Fruit fly (Drosophila melanogaster) whole organism, embryonic: Measurements from ENCODE around the gene Gale.

Source experiments
- ATbp ChIP-seq: fragments of 200-800 bp; sonication (Bioruptor generic); optimal IDR thresholded peaks from 2 replicates; lab custom pipeline; 2017; ENCODE audit warnings: missing biosample characterization, mild to moderate bottlenecking, missing genetic modification characterization, missing genetic modification reagents
- Atf3 ChIP-seq: fragments of 200-800 bp; sonication (Bioruptor generic); optimal IDR thresholded peaks from 3 replicates; lab custom pipeline; 2016; ENCODE audit warnings: missing biosample characterization, missing genetic modification characterization
- CG10267 ChIP-seq: fragments of 200-800 bp; sonication (Bioruptor generic); optimal IDR thresholded peaks from 2 replicates; lab custom pipeline; 2018; ENCODE audit warnings: missing biosample characterization, mild to moderate bottlenecking, missing genetic modification characterization, moderate library complexity
- CG10565 ChIP-seq: fragments of 200-800 bp; sonication (Bioruptor generic); optimal IDR thresholded peaks from 3 replicates; lab custom pipeline; 2016; ENCODE audit warnings: missing biosample characterization, mild to moderate bottlenecking, missing genetic modification characterization
- CG11456 ChIP-seq: fragments of 200-800 bp; sonication (Bioruptor generic); IDR thresholded peaks from 3 replicates; pipeline ENCODE4 v1.3.6; 2022; ENCODE audit warnings: missing biosample characterization, missing genetic modification characterization
- CG12219 ChIP-seq: fragments of 200-800 bp; sonication (Bioruptor generic); optimal IDR thresholded peaks from 3 replicates; lab custom pipeline; 2018; ENCODE audit warnings: missing biosample characterization, mild to moderate bottlenecking, missing genetic modification characterization
- CG12769 ChIP-seq: fragments of 200-800 bp; sonication (Bioruptor generic); optimal IDR thresholded peaks from 2 replicates; lab custom pipeline; 2019; ENCODE audit warnings: missing biosample characterization, mild to moderate bottlenecking, missing genetic modification characterization, moderate library complexity
- CG14050 ChIP-seq: fragments of 200-800 bp; sonication (Bioruptor generic); IDR thresholded peaks from 3 replicates; pipeline ENCODE4 v1.3.6; 2022; ENCODE audit warnings: missing biosample characterization, missing genetic modification characterization
- CG14667 ChIP-seq: fragments of 200-800 bp; sonication (Bioruptor generic); IDR thresholded peaks from 2 replicates; pipeline ENCODE4 v1.3.6; 2022; ENCODE audit warnings: missing biosample characterization, missing genetic modification characterization
- CG17361 ChIP-seq: fragments of 200-800 bp; sonication (Bioruptor generic); IDR thresholded peaks from 3 replicates; pipeline ENCODE4 v1.3.6; 2022; ENCODE audit warnings: missing biosample characterization, missing genetic modification characterization
- CG18476 ChIP-seq: fragments of 200-800 bp; sonication (Bioruptor generic); optimal IDR thresholded peaks from 2 replicates; lab custom pipeline; 2016; ENCODE audit warnings: missing biosample characterization, mild to moderate bottlenecking, missing genetic modification characterization
- CG2712 ChIP-seq: fragments of 200-800 bp; optimal IDR thresholded peaks from 3 replicates; lab custom pipeline; 2019; ENCODE audit warnings: missing biosample characterization, mild to moderate bottlenecking, missing genetic modification characterization, moderate library complexity
- CG31365 ChIP-seq: fragments of 200-800 bp; sonication (Bioruptor generic); optimal IDR thresholded peaks from 2 replicates; lab custom pipeline; 2018; ENCODE audit warnings: missing biosample characterization, mild to moderate bottlenecking, missing genetic modification characterization
- CG34422 ChIP-seq: fragments of 200-800 bp; sonication (Bioruptor generic); IDR thresholded peaks from 3 replicates; pipeline ENCODE4 v1.3.6; 2022; ENCODE audit warnings: missing biosample characterization, missing genetic modification characterization
- CG6683 ChIP-seq: fragments of 200-800 bp; sonication (Bioruptor generic); optimal IDR thresholded peaks from 2 replicates; lab custom pipeline; 2017; ENCODE audit warnings: missing biosample characterization, mild to moderate bottlenecking, missing genetic modification characterization, missing genetic modification reagents
- CG6765 ChIP-seq: fragments of 200-800 bp; sonication (Bioruptor generic); optimal IDR thresholded peaks from 3 replicates; lab custom pipeline; 2017; ENCODE audit warnings: missing biosample characterization, mild to moderate bottlenecking, missing genetic modification characterization
- CG7271 ChIP-seq: fragments of 200-800 bp; sonication (Bioruptor generic); optimal IDR thresholded peaks from 2 replicates; lab custom pipeline; 2018; ENCODE audit warnings: missing biosample characterization, mild to moderate bottlenecking, missing genetic modification characterization, moderate library complexity
- CG9215 ChIP-seq: fragments of 200-800 bp; sonication (Bioruptor generic); IDR thresholded peaks from 2 replicates; pipeline ENCODE4 v1.3.6; 2022; ENCODE audit warnings: missing biosample characterization, missing genetic modification characterization
- Chrac-16 ChIP-seq: fragments of 200-800 bp; sonication (Bioruptor generic); optimal IDR thresholded peaks from 3 replicates; lab custom pipeline; 2016; ENCODE audit warnings: missing biosample characterization, missing genetic modification characterization
- HmgZ ChIP-seq: fragments of 200-800 bp; sonication (Bioruptor generic); optimal IDR thresholded peaks from 2 replicates; lab custom pipeline; 2018; ENCODE audit warnings: missing biosample characterization, mild to moderate bottlenecking, missing genetic modification characterization
- Hr39 ChIP-seq: fragments of >200 bp; optimal IDR thresholded peaks from 2 replicates; lab custom pipeline; 2017
- Hr51 ChIP-seq, 2 experiments: fragments of 200-800 bp; sonication (Bioruptor generic); optimal IDR thresholded peaks; 2 replicates in 1 of 2; 3 replicates in 1 of 2; lab custom pipeline; 2016 to 2018; ENCODE audit warnings: missing biosample characterization in 2 of 2, missing genetic modification characterization in 2 of 2, mild to moderate bottlenecking in 1 of 2, moderate library complexity in 1 of 2
- Max ChIP-seq: fragments of 200-800 bp; sonication (Bioruptor generic); optimal IDR thresholded peaks from 2 replicates; lab custom pipeline; 2016; ENCODE audit warnings: missing biosample characterization, mild to moderate bottlenecking, missing genetic modification characterization
- Med ChIP-seq: fragments of 200-800 bp; sonication (Bioruptor generic); peaks from one replicate; lab custom pipeline; 2016; ENCODE audit warnings: missing biosample characterization, missing genetic modification characterization, mild to moderate bottlenecking, inconsistent platforms, moderate library complexity
- Meics ChIP-seq: fragments of 200-800 bp; sonication (Bioruptor generic); optimal IDR thresholded peaks from 2 replicates; lab custom pipeline; 2017; ENCODE audit warnings: missing biosample characterization, mild to moderate bottlenecking, missing genetic modification characterization
- Myb ChIP-seq: fragments of 200-800 bp; sonication (Bioruptor generic); optimal IDR thresholded peaks from 2 replicates; lab custom pipeline; 2016; ENCODE audit warnings: missing biosample characterization, missing genetic modification characterization
- Rfx ChIP-seq: fragments of 200-800 bp; sonication (Bioruptor generic); IDR thresholded peaks from 2 replicates; pipeline ENCODE4 v1.3.6; 2022; ENCODE audit warnings: missing biosample characterization, missing genetic modification characterization
- Six4 ChIP-seq: fragments of 200-800 bp; sonication (Bioruptor generic); optimal IDR thresholded peaks from 2 replicates; lab custom pipeline; 2016; ENCODE audit warnings: missing biosample characterization, missing genetic modification characterization
- Xbp1 ChIP-seq: fragments of 200-800 bp; sonication (Bioruptor generic); optimal IDR thresholded peaks from 3 replicates; lab custom pipeline; 2016; ENCODE audit warnings: missing biosample characterization, mild to moderate bottlenecking, missing genetic modification characterization
- bcd ChIP-seq: fragments of 200-800 bp; sonication (Bioruptor generic); optimal IDR thresholded peaks from 2 replicates; lab custom pipeline; 2017; ENCODE audit warnings: missing biosample characterization, mild to moderate bottlenecking, missing genetic modification characterization
- btn ChIP-seq: fragments of 200-800 bp; sonication (Bioruptor generic); optimal IDR thresholded peaks from 2 replicates; lab custom pipeline; 2016; ENCODE audit warnings: missing biosample characterization, missing genetic modification characterization
- cg ChIP-seq: fragments of 200-800 bp; sonication (Bioruptor generic); optimal IDR thresholded peaks from 3 replicates; lab custom pipeline; 2019; ENCODE audit warnings: missing biosample characterization, mild to moderate bottlenecking, missing genetic modification characterization, moderate library complexity
- ci ChIP-seq: fragments of 200-800 bp; sonication (Bioruptor generic); IDR thresholded peaks from 3 replicates; pipeline ENCODE4 v1.3.6; 2022; ENCODE audit warnings: missing biosample characterization, missing genetic modification characterization
- danr ChIP-seq: fragments of 200-800 bp; sonication (Bioruptor generic); IDR thresholded peaks from 2 replicates; pipeline ENCODE4 v1.3.6; 2022; ENCODE audit warnings: missing biosample characterization, missing genetic modification characterization
- dysf ChIP-seq: fragments of 200-800 bp; sonication (Bioruptor generic); IDR thresholded peaks from 3 replicates; pipeline ENCODE4 v1.3.6; 2022; ENCODE audit warnings: missing biosample characterization, missing genetic modification characterization
- emc ChIP-seq: fragments of 200-800 bp; sonication (Bioruptor generic); optimal IDR thresholded peaks from 2 replicates; lab custom pipeline; 2016; ENCODE audit warnings: missing biosample characterization, missing genetic modification characterization
- grn ChIP-seq: fragments of 200-800 bp; sonication (Bioruptor generic); optimal IDR thresholded peaks from 3 replicates; lab custom pipeline; 2017; ENCODE audit warnings: missing biosample characterization, missing genetic modification characterization
- jigr1 ChIP-seq: fragments of 200-800 bp; sonication (Bioruptor generic); IDR thresholded peaks from 3 replicates; pipeline ENCODE4 v1.3.6; 2022; ENCODE audit warnings: missing biosample characterization, missing genetic modification characterization
- lab ChIP-seq: fragments of 200-800 bp; sonication (Bioruptor generic); optimal IDR thresholded peaks from 3 replicates; lab custom pipeline; 2017; ENCODE audit warnings: missing biosample characterization, missing genetic modification characterization, mild to moderate bottlenecking, moderate library complexity, missing genetic modification reagents
- lola ChIP-seq, 3 experiments: fragments of >200 bp in 2 of 3; fragments of 200-800 bp in 1 of 3; sonication (Bioruptor generic) in 1 of 3; optimal IDR thresholded peaks; 2 replicates each; lab custom pipeline; 2017 to 2019; ENCODE audit warnings: missing biosample characterization in 3 of 3, missing genetic modification characterization in 3 of 3, mild to moderate bottlenecking in 1 of 3, moderate library complexity in 1 of 3
- peb ChIP-seq: fragments of 200-800 bp; sonication (Bioruptor generic); IDR thresholded peaks from 2 replicates; pipeline ENCODE4 v1.3.6; 2022; ENCODE audit warnings: missing biosample characterization, missing genetic modification characterization
- pita ChIP-seq: fragments of 200-800 bp; sonication (Bioruptor generic); optimal IDR thresholded peaks from 2 replicates; lab custom pipeline; 2017; ENCODE audit warnings: missing biosample characterization, mild to moderate bottlenecking, missing genetic modification characterization
- salm ChIP-seq: fragments of 200-800 bp; sonication (Bioruptor generic); optimal IDR thresholded peaks from 2 replicates; lab custom pipeline; 2018; ENCODE audit warnings: missing biosample characterization, mild to moderate bottlenecking, missing genetic modification characterization
- sens ChIP-seq: fragments of 200-800 bp; sonication (Bioruptor generic); peaks from one replicate; lab custom pipeline; 2016; ENCODE audit warnings: missing biosample characterization, missing genetic modification characterization
- sens-2 ChIP-seq: fragments of 200-800 bp; sonication (Bioruptor generic); IDR thresholded peaks from 2 replicates; pipeline ENCODE4 v1.3.6; 2022; ENCODE audit warnings: missing biosample characterization, missing genetic modification characterization
- sna ChIP-seq: fragments of 200-800 bp; sonication (Bioruptor generic); IDR thresholded peaks from 2 replicates; pipeline ENCODE4 v1.3.6; 2022; ENCODE audit warnings: missing biosample characterization, missing genetic modification characterization; ENCODE audit not compliant: partially characterized antibody
- sob ChIP-seq: fragments of 200-800 bp; sonication (Bioruptor generic); IDR thresholded peaks from 2 replicates; pipeline ENCODE4 v1.3.6; 2022; ENCODE audit warnings: missing biosample characterization, missing genetic modification characterization
- sqz ChIP-seq: fragments of 200-800 bp; sonication (Bioruptor generic); optimal IDR thresholded peaks from 3 replicates; lab custom pipeline; 2018; ENCODE audit warnings: missing biosample characterization, mild to moderate bottlenecking, missing genetic modification characterization
- tna ChIP-seq: fragments of 200-800 bp; sonication (Bioruptor generic); IDR thresholded peaks from 2 replicates; pipeline ENCODE4 v1.3.6; 2022; ENCODE audit warnings: missing biosample characterization, missing genetic modification characterization; ENCODE audit not compliant: partially characterized antibody
- unc-4 ChIP-seq: fragments of 200-800 bp; sonication (Bioruptor generic); IDR thresholded peaks from 2 replicates; pipeline ENCODE4 v1.3.6; 2022; ENCODE audit warnings: missing biosample characterization, missing genetic modification characterization; ENCODE audit not compliant: partially characterized antibody
- usp ChIP-seq: fragments of >200 bp; optimal IDR thresholded peaks from 2 replicates; lab custom pipeline; 2017; ENCODE audit warnings: missing biosample characterization, missing genetic modification characterization

The Gale gene

DNA sequence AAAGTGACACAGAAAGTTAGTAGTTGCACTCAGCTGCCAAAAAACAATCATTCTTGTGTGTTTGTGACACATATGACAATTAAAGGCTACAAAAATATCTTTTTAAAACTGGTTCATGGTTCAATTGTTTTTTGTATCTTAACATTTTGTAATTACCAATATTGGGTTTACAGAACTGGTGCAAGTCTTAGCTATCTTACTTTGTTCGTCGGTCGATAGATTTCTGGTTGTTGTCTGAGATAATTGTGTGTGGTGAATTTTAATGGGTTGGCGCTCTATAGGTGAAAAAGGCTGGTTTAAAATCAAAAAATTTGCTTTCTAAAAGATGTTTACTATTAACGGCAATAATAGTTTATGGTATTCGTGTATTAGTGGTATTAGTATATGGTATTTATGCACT, 43.7 kb upstream of the Gale start (continued):
- TF ChIP-seq CG34422 (GFP tag; lab: Robert Waterston, UW) (no peak), CG6683 (GFP tag; lab: Kevin White, UChicago) (no peak), CG6765 (GFP tag; lab: Kevin White, UChicago) (no peak), Hr39 (lab: Kevin White, UChicago) (no peak), danr (GFP tag; lab: Robert Waterston, UW) (no peak), sens (GFP tag; lab: Kevin White, UChicago) (peak; percentile 18), CG12769 (tag; lab: Kevin White, UChicago) (no peak), unc-4 (GFP tag; lab: Robert Waterston, UW) (peak; percentile 68), ci (GFP tag; lab: Robert Waterston, UW) (no peak), emc (GFP tag; lab: Kevin White, UChicago) (no peak), peb (GFP tag; lab: Robert Waterston, UW) (no peak), CG31365 (tag; lab: Kevin White, UChicago) (no peak), tna (GFP tag; lab: Robert Waterston, UW) (no peak), btn (GFP tag; lab: Kevin White, UChicago) (no peak), Med (GFP tag; lab: Kevin White, UChicago) (no peak), CG12219 (no peak), jigr1 (GFP tag; lab: Robert Waterston, UW) (no peak), CG14667 (GFP tag; lab: Robert Waterston, UW) (no peak), lab (GFP tag; lab: Kevin White, UChicago) (no peak), CG7271 (tag; lab: Kevin White, UChicago) (no peak), usp (no peak), pita (GFP tag; lab: Kevin White, UChicago) (peak; percentile 65), CG14050 (GFP tag; lab: Robert Waterston, UW) (no peak), HmgZ (tag; lab: Kevin White, UChicago) (no peak), lola (GFP tag; optimal IDR thresholded peaks at IDR 0.05; lab: Kevin White, UChicago) (no peak), grn (no peak), CG9215 (no peak), CG2712 (tag; lab: Kevin White, UChicago) (peak; percentile 10), CG10565 (GFP tag; lab: Kevin White, UChicago) (no peak), Six4 (GFP tag; lab: Kevin White, UChicago) (no peak), sna (GFP tag; lab: Robert Waterston, UW) (no peak), Hr51 (GFP tag; optimal IDR thresholded peaks at IDR 0.05; lab: Kevin White, UChicago) (no peak), dysf (GFP tag; lab: Robert Waterston, UW) (no peak), ATbp (GFP tag; lab: Kevin White, UChicago) (no peak), Atf3 (no peak), Max (GFP tag; lab: Kevin White, UChicago) (no peak), CG17361 (GFP tag; lab: Robert Waterston, UW) (no peak), bcd (GFP tag; lab: Kevin White, UChicago) (no peak)

DNA sequence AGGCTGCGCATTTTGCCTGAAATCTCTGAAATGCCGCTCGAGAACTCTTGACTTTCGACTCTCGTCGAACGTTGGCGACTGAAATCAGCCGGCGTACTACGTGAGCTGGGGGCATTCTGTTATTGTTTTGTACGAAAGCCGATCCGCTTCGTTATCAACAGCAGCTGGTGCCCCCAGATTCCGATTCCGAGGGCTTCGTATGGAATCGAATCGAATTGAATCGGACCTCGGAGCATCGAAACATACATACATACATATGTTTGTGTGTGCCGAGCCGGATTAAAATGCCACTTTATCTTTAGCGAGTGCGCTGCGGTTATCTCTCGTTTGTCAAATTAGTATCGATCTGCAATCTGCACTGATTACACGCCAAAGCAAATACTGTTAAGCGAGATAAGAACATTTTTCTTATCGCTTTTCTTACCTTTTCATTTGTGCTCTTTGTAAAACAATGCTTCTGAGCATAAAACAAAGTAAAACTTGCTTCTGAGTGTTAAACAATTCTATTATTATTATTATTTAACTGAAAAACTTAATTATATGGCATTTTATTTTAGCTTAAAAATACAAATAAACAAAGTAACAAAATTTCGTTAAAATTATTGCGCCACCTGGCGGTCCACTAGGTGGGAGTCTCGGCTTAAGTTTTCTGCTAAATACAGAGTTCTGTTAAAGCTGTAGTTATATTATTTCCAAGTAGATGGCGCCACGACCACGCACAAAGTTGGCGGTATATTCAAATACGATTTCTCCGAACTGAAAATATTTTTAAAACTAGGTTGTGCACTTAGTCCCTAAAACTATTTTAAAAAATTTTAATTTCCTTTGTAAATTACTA, 41.6 kb upstream of the Gale start, which contains the start of gene Reg-2:
Gene Reg-2 (minus strand): TSS at position 80 of the 838 bp plus-strand sequence.
- TF ChIP-seq Xbp1 (GFP tag; lab: Kevin White, UChicago) (peak; percentile 33), salm (tag; lab: Kevin White, UChicago) (peak; percentile 22), Myb (peak; percentile 25), Chrac-16 (GFP tag; lab: Kevin White, UChicago) (peak; percentile 28), CG10267 (peak; percentile 51), cg (peak; percentile 18), sqz (GFP tag; lab: Kevin White, UChicago) (peak; percentile 6), sob (GFP tag; lab: Robert Waterston, UW) (no peak), Meics (GFP tag; lab: Kevin White, UChicago) (peak; percentile 12), CG11456 (GFP tag; lab: Robert Waterston, UW) (peak; percentile 64; the same call in 2 of the 3 replicates), sens-2 (GFP tag; lab: Robert Waterston, UW) (peak; percentile 80), Rfx (GFP tag; lab: Robert Waterston, UW) (peak; percentile 39; the same call in 1 of the 2 replicates), CG18476 (no peak)
